Fruit fly (Drosophila melanogaster) whole organism, embryonic: Measurements from ENCODE around the gene Dsor1.

Source experiments
- Atf6 ChIP-seq: fragments of 200-800 bp; sonication (Bioruptor generic); IDR thresholded peaks from 2 replicates; pipeline ENCODE4 v1.3.6; 2022; ENCODE audit warnings: missing biosample characterization, missing genetic modification characterization
- Awh ChIP-seq: fragments of 200-800 bp; sonication (Bioruptor generic); IDR thresholded peaks from 2 replicates; pipeline ENCODE4, ENCODE4 v1.3.6; 2022; ENCODE audit warnings: missing biosample characterization, missing genetic modification characterization
- BEAF-32 ChIP-seq: fragments of 200-800 bp; sonication (Bioruptor generic); optimal IDR thresholded peaks from 3 replicates; lab custom pipeline; 2017; ENCODE audit warnings: missing biosample characterization, missing genetic modification characterization, mild to moderate bottlenecking, moderate library complexity, missing genetic modification reagents
- CG10366 ChIP-seq: fragments of 200-800 bp; sonication (Bioruptor generic); IDR thresholded peaks from 2 replicates; pipeline ENCODE4 v1.3.6; 2022; ENCODE audit warnings: missing biosample characterization, missing genetic modification characterization
- CG12104 ChIP-seq: fragments of 200-800 bp; sonication (Bioruptor generic); optimal IDR thresholded peaks from 3 replicates; lab custom pipeline; 2016; ENCODE audit warnings: missing biosample characterization, missing genetic modification characterization
- CG12659 ChIP-seq: fragments of 200-800 bp; sonication (Bioruptor generic); optimal IDR thresholded peaks from 3 replicates; lab custom pipeline; 2017; ENCODE audit warnings: mild to moderate bottlenecking, missing biosample characterization, missing genetic modification reagents, missing genetic modification characterization
- CG15011 ChIP-seq: fragments of 200-800 bp; sonication (Bioruptor generic); optimal IDR thresholded peaks from 3 replicates; lab custom pipeline; 2018; ENCODE audit warnings: missing biosample characterization, mild to moderate bottlenecking, missing genetic modification characterization
- CG16813 ChIP-seq: fragments of 200-800 bp; sonication (Bioruptor generic); IDR thresholded peaks from 3 replicates; pipeline ENCODE4 v1.3.6; 2022; ENCODE audit warnings: missing biosample characterization, missing genetic modification characterization; ENCODE audit not compliant: partially characterized antibody
- CG16815 ChIP-seq: fragments of 200-800 bp; sonication (Bioruptor generic); optimal IDR thresholded peaks from 3 replicates; lab custom pipeline; 2017; ENCODE audit warnings: missing biosample characterization, mild to moderate bottlenecking, missing genetic modification characterization
- CG17385 ChIP-seq: fragments of 200-800 bp; sonication (Bioruptor generic); optimal IDR thresholded peaks from 3 replicates; lab custom pipeline; 2018; ENCODE audit warnings: missing biosample characterization, mild to moderate bottlenecking, missing genetic modification characterization
- CG1832 ChIP-seq: fragments of 200-800 bp; sonication (Bioruptor generic); optimal IDR thresholded peaks from 2 replicates; lab custom pipeline; 2017; ENCODE audit warnings: missing biosample characterization, mild to moderate bottlenecking, missing genetic modification characterization, inconsistent platforms
- CG2116 ChIP-seq: fragments of 200-800 bp; sonication (Bioruptor generic); optimal IDR thresholded peaks from 3 replicates; lab custom pipeline; 2018; ENCODE audit warnings: missing biosample characterization, mild to moderate bottlenecking, missing genetic modification characterization
- CG2199 ChIP-seq: fragments of 200-800 bp; sonication (Bioruptor generic); IDR thresholded peaks from 3 replicates; pipeline ENCODE4 v1.3.6; 2022; ENCODE audit warnings: missing biosample characterization, missing genetic modification characterization
- CG2889 ChIP-seq: fragments of 200-800 bp; sonication (Bioruptor generic); IDR thresholded peaks from 3 replicates; pipeline ENCODE4 v1.3.6; 2022; ENCODE audit warnings: missing biosample characterization, missing genetic modification characterization
- CG33557 ChIP-seq: fragments of 200-800 bp; sonication (Bioruptor generic); optimal IDR thresholded peaks from 2 replicates; lab custom pipeline; 2019; ENCODE audit warnings: missing biosample characterization, mild to moderate bottlenecking, missing genetic modification characterization, moderate library complexity
- CG4617 ChIP-seq: fragments of 200-800 bp; sonication (Bioruptor generic); optimal IDR thresholded peaks from 3 replicates; lab custom pipeline; 2016; ENCODE audit warnings: missing biosample characterization, missing genetic modification characterization, borderline replicate concordance
- CG7963 ChIP-seq: fragments of 200-800 bp; sonication (Bioruptor generic); IDR thresholded peaks from 3 replicates; pipeline ENCODE4 v1.3.6; 2022; ENCODE audit warnings: missing biosample characterization, missing genetic modification characterization; ENCODE audit not compliant: partially characterized antibody
- CG9727 ChIP-seq: fragments of 200-800 bp; sonication (Bioruptor generic); optimal IDR thresholded peaks from 3 replicates; lab custom pipeline; 2017; ENCODE audit warnings: missing biosample characterization, mild to moderate bottlenecking, missing genetic modification characterization
- Dad ChIP-seq: fragments of 200-800 bp; sonication (Bioruptor generic); optimal IDR thresholded peaks from 3 replicates; lab custom pipeline; 2016; ENCODE audit warnings: missing biosample characterization, missing genetic modification characterization
- Dp ChIP-seq: fragments of 200-800 bp; sonication (Bioruptor generic); optimal IDR thresholded peaks from 2 replicates; lab custom pipeline; 2018; ENCODE audit warnings: missing biosample characterization, mild to moderate bottlenecking, missing genetic modification characterization, moderate library complexity
- Drgx ChIP-seq: fragments of 200-800 bp; sonication (Bioruptor generic); IDR thresholded peaks from 2 replicates; pipeline ENCODE4 v1.3.6; 2022; ENCODE audit warnings: missing biosample characterization, missing genetic modification characterization
- Ets97D ChIP-seq: fragments of 200-800 bp; sonication (Bioruptor generic); optimal IDR thresholded peaks from 3 replicates; lab custom pipeline; 2016; ENCODE audit warnings: missing biosample characterization, missing genetic modification characterization
- HHEX ChIP-seq: fragments of 200-800 bp; sonication (Bioruptor generic); optimal IDR thresholded peaks from 3 replicates; lab custom pipeline; 2017; ENCODE audit warnings: missing biosample characterization, mild to moderate bottlenecking, missing genetic modification characterization, missing genetic modification reagents
- HLH3B ChIP-seq: fragments of 200-800 bp; sonication (Bioruptor generic); IDR thresholded peaks from 2 replicates; pipeline ENCODE4 v1.3.6; 2022; ENCODE audit warnings: missing biosample characterization, missing genetic modification characterization
- HLH4C ChIP-seq: fragments of 200-800 bp; sonication (Bioruptor generic); IDR thresholded peaks from 3 replicates; pipeline ENCODE4 v1.3.6; 2022; ENCODE audit warnings: missing biosample characterization, missing genetic modification characterization; ENCODE audit not compliant: partially characterized antibody
- Hr51 ChIP-seq, 2 experiments: fragments of 200-800 bp; sonication (Bioruptor generic); optimal IDR thresholded peaks; 2 replicates in 1 of 2; 3 replicates in 1 of 2; lab custom pipeline; 2016 to 2018; ENCODE audit warnings: missing biosample characterization in 2 of 2, missing genetic modification characterization in 2 of 2, mild to moderate bottlenecking in 1 of 2, moderate library complexity in 1 of 2
- MESR4 ChIP-seq: fragments of 200-800 bp; sonication (Bioruptor generic); optimal IDR thresholded peaks from 2 replicates; lab custom pipeline; 2018; ENCODE audit warnings: missing biosample characterization, mild to moderate bottlenecking, missing genetic modification characterization, moderate library complexity
- Myb ChIP-seq: fragments of 200-800 bp; sonication (Bioruptor generic); optimal IDR thresholded peaks from 2 replicates; lab custom pipeline; 2016; ENCODE audit warnings: missing biosample characterization, missing genetic modification characterization
- Optix ChIP-seq: fragments of 200-800 bp; sonication (Bioruptor generic); IDR thresholded peaks from 3 replicates; pipeline ENCODE4 v1.3.6; 2022; ENCODE audit warnings: missing biosample characterization, missing genetic modification characterization
- Sry-β ChIP-seq: fragments of 200-800 bp; sonication (Bioruptor generic); optimal IDR thresholded peaks from 2 replicates; lab custom pipeline; 2018; ENCODE audit warnings: missing biosample characterization, mild to moderate bottlenecking, missing genetic modification characterization, moderate library complexity
- Trl ChIP-seq, 3 experiments: fragments of >200 bp in 2 of 3; fragments of 200-800 bp in 1 of 3; sonication (Bioruptor generic) in 1 of 3; optimal IDR thresholded peaks; 2 replicates in 1 of 3; 3 replicates in 2 of 3; lab custom pipeline; 2016 to 2017; ENCODE audit warnings: missing biosample characterization in 1 of 3, missing genetic modification characterization in 1 of 3
- bab2 ChIP-seq: fragments of 200-800 bp; sonication (Bioruptor generic); optimal IDR thresholded peaks from 2 replicates; lab custom pipeline; 2016; ENCODE audit warnings: missing biosample characterization, missing genetic modification characterization
- chn ChIP-seq: fragments of 200-800 bp; sonication (Bioruptor generic); optimal IDR thresholded peaks from 2 replicates; lab custom pipeline; 2016; ENCODE audit warnings: missing biosample characterization, missing genetic modification characterization
- dati ChIP-seq: fragments of 200-800 bp; sonication (Bioruptor generic); IDR thresholded peaks from 2 replicates; pipeline ENCODE4 v1.3.6; 2022; ENCODE audit warnings: missing biosample characterization, missing genetic modification characterization
- dm ChIP-seq: fragments of 200-800 bp; sonication (Bioruptor generic); optimal IDR thresholded peaks from 3 replicates; lab custom pipeline; 2016; ENCODE audit warnings: missing biosample characterization, missing genetic modification characterization
- dpn ChIP-seq, 2 experiments: fragments of 200-800 bp; sonication (Bioruptor generic); optimal IDR thresholded peaks; 3 replicates each; lab custom pipeline; 2016; ENCODE audit warnings: missing biosample characterization in 2 of 2, missing genetic modification characterization in 2 of 2
- fru ChIP-seq: fragments of >200 bp; optimal IDR thresholded peaks from 2 replicates; lab custom pipeline; 2017
- gfzf ChIP-seq: fragments of 200-800 bp; sonication (Bioruptor generic); optimal IDR thresholded peaks from 2 replicates; lab custom pipeline; 2016; ENCODE audit warnings: missing biosample characterization, mild to moderate bottlenecking, missing genetic modification characterization, moderate library complexity
- hbn ChIP-seq: fragments of 200-800 bp; sonication (Bioruptor generic); IDR thresholded peaks from 2 replicates; pipeline ENCODE4 v1.3.6; 2022; ENCODE audit warnings: missing biosample characterization, missing genetic modification characterization; ENCODE audit not compliant: partially characterized antibody
- jing ChIP-seq: fragments of 200-800 bp; sonication (Bioruptor generic); optimal IDR thresholded peaks from 2 replicates; lab custom pipeline; 2018; ENCODE audit warnings: missing biosample characterization, mild to moderate bottlenecking, missing genetic modification characterization
- lmd ChIP-seq: fragments of 200-800 bp; sonication (Bioruptor generic); IDR thresholded peaks from 2 replicates; pipeline ENCODE4 v1.3.6; 2022; ENCODE audit warnings: missing biosample characterization, missing genetic modification characterization
- maf-S ChIP-seq: fragments of 200-800 bp; sonication (Bioruptor generic); optimal IDR thresholded peaks from 2 replicates; lab custom pipeline; 2016; ENCODE audit warnings: missing biosample characterization, missing genetic modification characterization
- mam ChIP-seq: fragments of 200-800 bp; sonication (Bioruptor generic); optimal IDR thresholded peaks from 3 replicates; lab custom pipeline; 2016; ENCODE audit warnings: missing biosample characterization, missing genetic modification characterization
- nerfin-2 ChIP-seq: fragments of 200-800 bp; sonication (Bioruptor generic); IDR thresholded peaks from 2 replicates; pipeline ENCODE4 v1.3.6; 2022; ENCODE audit warnings: missing biosample characterization, missing genetic modification characterization; ENCODE audit not compliant: partially characterized antibody
- otp ChIP-seq: fragments of 200-800 bp; sonication (Bioruptor generic); IDR thresholded peaks from 3 replicates; pipeline ENCODE4, ENCODE4 v1.3.6; 2022; ENCODE audit warnings: missing biosample characterization, missing genetic modification characterization
- prd ChIP-seq, 3 experiments: fragments of >200 bp in 2 of 3; fragments of 200-800 bp in 1 of 3; sonication (Bioruptor generic) in 1 of 3; optimal IDR thresholded peaks in 2 of 3; IDR thresholded peaks in 1 of 3; 2 replicates in 2 of 3; 3 replicates in 1 of 3; pipeline versions ENCODE4 v1.3.6 to Lab custom; 2017 to 2022; ENCODE audit warnings: missing biosample characterization in 1 of 3, missing genetic modification characterization in 1 of 3
- run ChIP-seq: fragments of 200-800 bp; sonication (Bioruptor generic); optimal IDR thresholded peaks from 3 replicates; lab custom pipeline; 2018; ENCODE audit warnings: missing biosample characterization, mild to moderate bottlenecking, missing genetic modification characterization
- slbo ChIP-seq: fragments of 200-800 bp; sonication (Bioruptor generic); IDR thresholded peaks from 2 replicates; pipeline ENCODE4 v1.3.6; 2022; ENCODE audit warnings: missing biosample characterization, missing genetic modification characterization
- sob ChIP-seq: fragments of 200-800 bp; sonication (Bioruptor generic); IDR thresholded peaks from 2 replicates; pipeline ENCODE4 v1.3.6; 2022; ENCODE audit warnings: missing biosample characterization, missing genetic modification characterization
- trem ChIP-seq: fragments of 200-800 bp; optimal IDR thresholded peaks from 3 replicates; lab custom pipeline; 2019; ENCODE audit warnings: missing biosample characterization, mild to moderate bottlenecking, missing genetic modification characterization, moderate library complexity

Dsor1 gene

DNA sequence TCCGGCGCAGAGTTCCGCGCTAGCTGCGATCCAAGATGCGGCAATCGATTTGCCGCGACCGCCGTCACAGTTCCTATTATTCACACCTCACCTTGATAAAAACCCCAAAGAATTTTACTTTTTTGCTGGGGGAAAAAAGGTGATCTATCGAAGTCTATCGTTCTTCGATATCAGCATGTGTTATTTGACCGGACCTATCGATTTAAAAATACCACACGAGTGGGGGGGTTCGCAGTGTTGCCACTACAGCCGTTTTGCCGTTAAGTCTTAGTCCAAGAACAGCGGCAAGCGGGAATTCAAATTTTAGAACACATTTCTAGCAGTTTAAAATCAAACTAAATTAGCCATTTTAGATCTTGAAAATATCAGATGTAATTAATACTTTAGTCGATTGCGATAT, 14.9 kb upstream of the Dsor1 start, which contains the start of gene CG12121 (continued):
- TF ChIP-seq HLH4C (GFP tag; lab: Robert Waterston, UW), result peak; percentile 79
- TF ChIP-seq CG1832, result no peak
- peak; percentile 81 for TF ChIP-seq Dp (GFP tag; lab: Kevin White, UChicago)
- TF ChIP-seq HLH3B (GFP tag; lab: Robert Waterston, UW), result no peak
- no peak for TF ChIP-seq CG9727 (GFP tag; lab: Kevin White, UChicago)
- TF ChIP-seq maf-S (GFP tag; lab: Kevin White, UChicago), result no peak
- TF ChIP-seq MESR4 (GFP tag; lab: Kevin White, UChicago), result peak; percentile 77
- TF ChIP-seq lmd, result no peak
- peak; percentile 72 for TF ChIP-seq nerfin-2 (GFP tag; lab: Robert Waterston, UW)
- TF ChIP-seq dm (GFP tag; lab: Kevin White, UChicago), result peak; percentile 11
- TF ChIP-seq slbo (GFP tag; lab: Robert Waterston, UW), result no peak
- no peak for TF ChIP-seq dati (GFP tag; lab: Robert Waterston, UW)
- TF ChIP-seq Drgx (GFP tag; lab: Robert Waterston, UW), result no peak
- peak; percentile 49 for TF ChIP-seq Ets97D (GFP tag; lab: Kevin White, UChicago)
- TF ChIP-seq run (tag; lab: Kevin White, UChicago), result no peak
- TF ChIP-seq CG15011 (GFP tag; lab: Kevin White, UChicago), result no peak
- TF ChIP-seq CG10366, result no peak
- TF ChIP-seq mam (GFP tag; lab: Kevin White, UChicago), result no peak
- TF ChIP-seq Myb (GFP tag; lab: Kevin White, UChicago), result peak; percentile 94
- no peak for TF ChIP-seq fru (lab: Kevin White, UChicago)
- TF ChIP-seq CG12104, result no peak
- TF ChIP-seq trem (tag; lab: Kevin White, UChicago), result peak; percentile 31
- TF ChIP-seq CG4617 (GFP tag; lab: Kevin White, UChicago), result peak; percentile 34
- TF ChIP-seq prd (optimal IDR thresholded peaks at IDR 0.05; lab: Kevin White, UChicago), result no peak
- TF ChIP-seq prd (GFP tag; IDR thresholded peaks at IDR 0.05; lab: Robert Waterston, UW), result no peak
- peak; percentile 52 for TF ChIP-seq Sry-β (GFP tag; lab: Kevin White, UChicago)
- no peak for TF ChIP-seq CG2199
- no peak for TF ChIP-seq Optix (GFP tag; lab: Robert Waterston, UW)
- TF ChIP-seq CG2889 (GFP tag; lab: Robert Waterston, UW), result no peak
- peak; percentile 72 for TF ChIP-seq CG7963
- peak; percentile 59 for TF ChIP-seq CG16813 (GFP tag; lab: Robert Waterston, UW)
- peak; percentile 57 for TF ChIP-seq gfzf
- no peak for TF ChIP-seq CG33557 (GFP tag; lab: Kevin White, UChicago)
- TF ChIP-seq BEAF-32, result peak; percentile 66
- TF ChIP-seq chn (GFP tag; lab: Kevin White, UChicago), result no peak
- peak; percentile 11 for TF ChIP-seq CG12659
- no peak for TF ChIP-seq jing (GFP tag; lab: Kevin White, UChicago)
- no peak for TF ChIP-seq Atf6 (GFP tag; lab: Robert Waterston, UW)
- TF ChIP-seq CG16815 (GFP tag; lab: Kevin White, UChicago), result no peak
- no peak for TF ChIP-seq HHEX (GFP tag; lab: Kevin White, UChicago)
- TF ChIP-seq Hr51 (GFP tag; optimal IDR thresholded peaks at IDR 0.05; lab: Kevin White, UChicago), result no peak
- no peak for TF ChIP-seq sob
- TF ChIP-seq CG2116 (GFP tag; lab: Kevin White, UChicago), result peak; percentile 63
- TF ChIP-seq otp (GFP tag; lab: Robert Waterston, UW), result no peak
- TF ChIP-seq CG17385 (GFP tag; lab: Kevin White, UChicago), result no peak
- TF ChIP-seq Awh (GFP tag; lab: Robert Waterston, UW), result no peak
- TF ChIP-seq Trl (optimal IDR thresholded peaks at IDR 0.05; lab: Kevin White, UChicago), result no peak
- TF ChIP-seq Trl (GFP tag; optimal IDR thresholded peaks at IDR 0.05; lab: Kevin White, UChicago), result no peak
- no peak for TF ChIP-seq dpn (GFP tag; optimal IDR thresholded peaks at IDR 0.05; lab: Kevin White, UChicago)
- TF ChIP-seq bab2, result no peak
- peak; percentile 53; the same call in 1 of the 2 replicates for TF ChIP-seq hbn
- TF ChIP-seq Dad, result no peak
